Worm (Caenorhabditis elegans) whole organism, L1 larva: ENCODE data around the gene smk-1.

Source experiments
- C04F5.9 ChIP-seq: sonication (generic microtip); optimal IDR thresholded peaks from 2 replicates; lab custom pipeline; 2016; ENCODE audit warnings: missing genetic modification characterization, missing compliant biosample characterization
- C16A3.4 ChIP-seq: fragments of 150-350 bp; optimal IDR thresholded peaks from 2 replicates; lab custom pipeline; 2014; ENCODE audit warnings: missing biosample characterization, missing genetic modification characterization
- F16B12.6 ChIP-seq: fragments of 150-350 bp; optimal IDR thresholded peaks from 2 replicates; lab custom pipeline; 2014; ENCODE audit warnings: missing biosample characterization, missing genetic modification characterization
- Y116A8C.19 ChIP-seq: sonication (generic microtip); optimal IDR thresholded peaks from 2 replicates; lab custom pipeline; 2016; ENCODE audit warnings: missing compliant biosample characterization, missing genetic modification characterization, borderline replicate concordance
- blmp-1 ChIP-seq: fragments of 150-350 bp; optimal IDR thresholded peaks from 2 replicates; lab custom pipeline; 2014; ENCODE audit warnings: missing biosample characterization, missing genetic modification characterization
- dpl-1 ChIP-seq, 3 experiments: fragments of 150-350 bp in 2 of 3; sonication (generic microtip) in 1 of 3; optimal IDR thresholded peaks; 2 replicates each; lab custom pipeline; 2014 to 2017; ENCODE audit warnings: missing biosample characterization in 3 of 3, missing genetic modification characterization in 3 of 3, missing genetic modification reagents in 3 of 3
- dsc-1 ChIP-seq: sonication (generic microtip); optimal IDR thresholded peaks from 2 replicates; lab custom pipeline; 2016; ENCODE audit warnings: mild to moderate bottlenecking, missing genetic modification characterization, missing compliant biosample characterization
- efl-1 ChIP-seq, 4 experiments: fragments of 150-350 bp; optimal IDR thresholded peaks in 3 of 4; peaks in 1 of 4; 1 replicate in 1 of 4; 2 replicates in 3 of 4; lab custom pipeline; 2014; ENCODE audit warnings: missing biosample characterization in 2 of 4, missing genetic modification characterization in 2 of 4, missing genetic modification reagents in 2 of 4
- egl-13 ChIP-seq: sonication (generic microtip); optimal IDR thresholded peaks from 2 replicates; lab custom pipeline; 2016; ENCODE audit warnings: missing genotype, missing genetic modification reagents, missing genetic modification characterization, missing compliant biosample characterization
- elt-2 ChIP-seq: sonication (generic microtip); optimal IDR thresholded peaks from 2 replicates; lab custom pipeline; 2016; ENCODE audit warnings: missing genetic modification characterization, mild to moderate bottlenecking, inconsistent platforms, missing compliant biosample characterization, missing genetic modification reagents
- elt-3 ChIP-seq, 6 experiments: fragments of 150-350 bp in 1 of 6; sonication (generic microtip); optimal IDR thresholded peaks; 2 replicates each; lab custom pipeline; 2017 to 2018; ENCODE audit warnings: missing biosample characterization in 6 of 6, missing genetic modification characterization in 6 of 6, inconsistent platforms in 1 of 6
- fkh-8 ChIP-seq: sonication (generic microtip); optimal IDR thresholded peaks from 2 replicates; lab custom pipeline; 2016; ENCODE audit warnings: mild to moderate bottlenecking, missing genetic modification characterization, missing compliant biosample characterization
- grh-1 ChIP-seq: fragments of 200-800 bp; sonication (Bioruptor generic); IDR thresholded peaks from 2 replicates; pipeline ENCODE4 v1.3.6; 2022; ENCODE audit warnings: missing genetic modification reagents, missing genetic modification characterization, missing compliant biosample characterization
- jun-1 ChIP-seq: fragments of 150-350 bp; optimal IDR thresholded peaks from 2 replicates; lab custom pipeline; 2014; ENCODE audit warnings: missing biosample characterization, missing genetic modification reagents, missing genetic modification characterization
- lin-13 ChIP-seq: fragments of 150-350 bp; optimal IDR thresholded peaks from 2 replicates; lab custom pipeline; 2014; ENCODE audit warnings: missing biosample characterization, missing genetic modification reagents, missing genetic modification characterization
- lin-14 ChIP-seq: fragments of 200-800 bp; sonication (Bioruptor generic); optimal IDR thresholded peaks from 2 replicates; lab custom pipeline; 2018; ENCODE audit warnings: mild to moderate bottlenecking, missing genetic modification characterization, moderate library complexity, missing compliant biosample characterization
- lin-15B ChIP-seq: fragments of 150-350 bp; sonication (generic microtip); optimal IDR thresholded peaks from 3 replicates; lab custom pipeline; 2014; ENCODE audit warnings: missing biosample characterization, missing genetic modification characterization
- lin-35 ChIP-seq, 2 experiments: fragments of 150-350 bp; optimal IDR thresholded peaks; 2 replicates each; lab custom pipeline; 2014; ENCODE audit warnings: missing biosample characterization in 2 of 2, missing genetic modification characterization in 2 of 2, missing genetic modification reagents in 2 of 2
- lin-39 ChIP-seq: fragments of 150-350 bp; optimal IDR thresholded peaks from 2 replicates; lab custom pipeline; 2014; ENCODE audit warnings: missing biosample characterization, missing genetic modification reagents, missing genetic modification characterization
- lir-3 ChIP-seq: sonication (generic microtip); optimal IDR thresholded peaks from 2 replicates; lab custom pipeline; 2016; ENCODE audit warnings: mild to moderate bottlenecking, missing genetic modification characterization, moderate library complexity, missing compliant biosample characterization; ENCODE audit not compliant: poor library complexity
- lsy-2 ChIP-seq, 2 experiments: fragments of 150-350 bp; optimal IDR thresholded peaks; 2 replicates each; lab custom pipeline; 2014; ENCODE audit warnings: missing biosample characterization in 2 of 2, missing genetic modification characterization in 2 of 2
- mdl-1 ChIP-seq, 2 experiments: fragments of 150-350 bp; optimal IDR thresholded peaks; 2 replicates each; lab custom pipeline; 2014 to 2017; ENCODE audit warnings: missing biosample characterization in 2 of 2, missing genetic modification characterization in 2 of 2, inconsistent platforms in 1 of 2
- mep-1 ChIP-seq: fragments of 150-350 bp; optimal IDR thresholded peaks from 2 replicates; lab custom pipeline; 2014; ENCODE audit warnings: missing biosample characterization, missing genetic modification characterization
- nhr-20 ChIP-seq: sonication (generic microtip); optimal IDR thresholded peaks from 2 replicates; lab custom pipeline; 2016; ENCODE audit warnings: mild to moderate bottlenecking, missing genetic modification characterization, missing compliant biosample characterization
- nhr-71 ChIP-seq: sonication (generic microtip); optimal IDR thresholded peaks from 2 replicates; lab custom pipeline; 2016; ENCODE audit warnings: mild to moderate bottlenecking, missing genetic modification characterization, moderate library complexity, missing compliant biosample characterization
- nhr-85 ChIP-seq: sonication (generic microtip); peaks from one replicate; lab custom pipeline; 2016; ENCODE audit warnings: missing genetic modification characterization, inconsistent platforms, missing compliant biosample characterization
- pag-3 ChIP-seq: sonication (generic microtip); optimal IDR thresholded peaks from 2 replicates; lab custom pipeline; 2017; ENCODE audit warnings: missing genetic modification characterization, mild to moderate bottlenecking, missing compliant biosample characterization, antibody characterized with exemption, borderline replicate concordance; ENCODE audit not compliant: insufficient read depth
- pqm-1 ChIP-seq: sonication (generic microtip); optimal IDR thresholded peaks from 3 replicates; lab custom pipeline; 2017; ENCODE audit warnings: missing biosample characterization, missing genetic modification characterization
- rnt-1 ChIP-seq: sonication (generic microtip); optimal IDR thresholded peaks from 2 replicates; lab custom pipeline; 2016; ENCODE audit warnings: mild to moderate bottlenecking, missing genetic modification characterization, moderate library complexity, missing compliant biosample characterization
- skn-1 ChIP-seq: fragments of 150-350 bp; optimal IDR thresholded peaks from 2 replicates; lab custom pipeline; 2014; ENCODE audit warnings: missing biosample characterization, missing genetic modification characterization
- snu-23 ChIP-seq: sonication (generic microtip); optimal IDR thresholded peaks from 2 replicates; lab custom pipeline; 2016; ENCODE audit warnings: missing genetic modification characterization, missing compliant biosample characterization
- sup-37 ChIP-seq: fragments of 200-800 bp; sonication (Bioruptor generic); optimal IDR thresholded peaks from 2 replicates; lab custom pipeline; 2018; ENCODE audit warnings: mild to moderate bottlenecking, missing genetic modification characterization, missing compliant biosample characterization
- swsn-7 ChIP-seq: sonication (generic microtip); optimal IDR thresholded peaks from 2 replicates; lab custom pipeline; 2016; ENCODE audit warnings: missing genetic modification characterization, missing compliant biosample characterization
- tbx-2 ChIP-seq: sonication (generic microtip); optimal IDR thresholded peaks from 2 replicates; lab custom pipeline; 2016; ENCODE audit warnings: missing genetic modification characterization, missing compliant biosample characterization
- tlp-1 ChIP-seq: fragments of 150-350 bp; optimal IDR thresholded peaks from 2 replicates; lab custom pipeline; 2014; ENCODE audit warnings: missing biosample characterization, missing genetic modification characterization
- unc-130 ChIP-seq: fragments of 150-350 bp; optimal IDR thresholded peaks from 2 replicates; lab custom pipeline; 2017; ENCODE audit warnings: missing biosample characterization, missing genetic modification characterization, inconsistent platforms
- unc-86 ChIP-seq: sonication (generic microtip); optimal IDR thresholded peaks from 2 replicates; lab custom pipeline; 2016; ENCODE audit warnings: missing genetic modification characterization, missing compliant biosample characterization
- vab-15 ChIP-seq: sonication (generic microtip); optimal IDR thresholded peaks from 2 replicates; lab custom pipeline; 2017; ENCODE audit warnings: missing genotype, mild to moderate bottlenecking, missing genetic modification characterization, missing compliant biosample characterization
- xbp-1 ChIP-seq: sonication (generic microtip); optimal IDR thresholded peaks from 2 replicates; lab custom pipeline; 2016; ENCODE audit warnings: missing genetic modification characterization, missing compliant biosample characterization
- ztf-4 ChIP-seq: fragments of 150-350 bp; optimal IDR thresholded peaks from 2 replicates; lab custom pipeline; 2014; ENCODE audit warnings: missing biosample characterization, missing genetic modification characterization

smk-1 gene

ce11 chrV:8654460-8655419, 47.1 kb downstream of the smk-1 start:
- peak in 1 of 2 experiments; percentile 48 for TF ChIP-seq lin-35 (GFP tag; optimal IDR thresholded peaks at IDR 0.05; lab: Kevin White, UChicago)
- TF ChIP-seq elt-3 (tag; optimal IDR thresholded peaks at IDR 0.05; lab: Kevin White, UChicago) = no peak
- no peak for TF ChIP-seq lin-15B (tag; lab: Kevin White, UChicago)
- no peak for TF ChIP-seq unc-86 (tag; lab: Kevin White, UChicago)
- TF ChIP-seq elt-2 (tag; lab: Kevin White, UChicago) = peak; percentile 41
- no peak for TF ChIP-seq dpl-1 (GFP tag; optimal IDR thresholded peaks at IDR 0.05; lab: Kevin White, UChicago)
- TF ChIP-seq lin-14 (GFP tag; lab: Kevin White, UChicago) = peak; percentile 70
- peak; percentile 31 for TF ChIP-seq rnt-1 (tag; lab: Kevin White, UChicago)
- TF ChIP-seq lin-13 (GFP tag; lab: Kevin White, UChicago) = no peak
- no peak for TF ChIP-seq egl-13 (tag; lab: Kevin White, UChicago)
- no peak for TF ChIP-seq fkh-8
- TF ChIP-seq tlp-1 (tag; lab: Kevin White, UChicago) = no peak
- no peak for TF ChIP-seq pqm-1 (tag; lab: Kevin White, UChicago)
- no peak for TF ChIP-seq C04F5.9

DNA sequence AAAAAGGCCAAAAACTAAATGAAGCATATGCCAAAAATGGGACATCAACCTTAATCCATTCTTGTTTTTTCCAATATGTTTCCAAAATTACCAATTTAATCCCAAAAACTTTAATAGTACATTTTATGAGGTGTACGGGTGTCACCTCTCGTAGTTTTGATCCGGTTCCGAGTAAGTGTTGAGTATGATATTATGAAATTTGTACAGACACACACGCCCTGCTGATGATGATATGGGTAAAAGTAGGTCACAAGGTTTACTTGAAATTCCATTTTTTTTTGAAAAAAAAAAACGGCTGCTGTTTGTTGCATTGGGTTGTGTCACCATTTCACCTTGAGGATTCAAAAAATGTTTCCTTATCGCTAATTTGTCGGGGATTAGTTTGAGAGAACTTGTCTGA, 50.3 kb downstream of the smk-1 start:
- TF ChIP-seq skn-1 (peak; percentile 80), grh-1 (GFP tag; lab: Robert Waterston, UW) (no peak), efl-1 (optimal IDR thresholded peaks at IDR 0.05; lab: Kevin White, UChicago) (no peak), efl-1 (GFP tag; optimal IDR thresholded peaks at IDR 0.05 in 1 of 2; lab: Kevin White, UChicago) (peak in 1 of 2 experiments; percentile 79), nhr-85 (peak; percentile 51), lin-35 (GFP tag; optimal IDR thresholded peaks at IDR 0.05; lab: Kevin White, UChicago) (peak in 1 of 2 experiments; percentile 3)

ce11 chrV:8658577-8659362, 51.2 kb downstream of the smk-1 start:
- TF ChIP-seq lsy-2 (tag; optimal IDR thresholded peaks at IDR 0.05; lab: Kevin White, UChicago) (peak in 1 of 2 experiments; percentile 52), swsn-7 (no peak), grh-1 (GFP tag; lab: Robert Waterston, UW) (no peak), blmp-1 (tag; lab: Kevin White, UChicago) (peak; percentile 56), efl-1 (optimal IDR thresholded peaks at IDR 0.05; lab: Kevin White, UChicago) (no peak), efl-1 (GFP tag; optimal IDR thresholded peaks at IDR 0.05 in 1 of 2; lab: Kevin White, UChicago) (peak in 1 of 2 experiments; percentile 77), tbx-2 (tag; lab: Kevin White, UChicago) (peak; percentile 8), pag-3 (peak; percentile 91), egl-13 (tag; lab: Kevin White, UChicago) (no peak), nhr-71 (tag; lab: Kevin White, UChicago) (peak; percentile 60), C04F5.9 (no peak), mep-1 (tag; lab: Kevin White, UChicago) (no peak), nhr-20 (tag; lab: Kevin White, UChicago) (peak; percentile 36), rnt-1 (tag; lab: Kevin White, UChicago) (peak; percentile 56), mdl-1 (tag; optimal IDR thresholded peaks at IDR 0.05; lab: Kevin White, UChicago) (peak in 1 of 2 experiments; percentile 56), C16A3.4 (tag; lab: Kevin White, UChicago) (peak; percentile 2), unc-130 (tag; lab: Kevin White, UChicago) (peak; percentile 15), F16B12.6 (tag; lab: Kevin White, UChicago) (no peak), vab-15 (tag; lab: Kevin White, UChicago) (no peak), lin-39 (tag; lab: Kevin White, UChicago) (no peak), dpl-1 (GFP tag; optimal IDR thresholded peaks at IDR 0.05; lab: Kevin White, UChicago) (no peak), ztf-4 (peak; percentile 7), sup-37 (peak; percentile 13), Y116A8C.19 (tag; lab: Kevin White, UChicago) (no peak), jun-1 (tag; lab: Kevin White, UChicago) (no peak), dsc-1 (tag; lab: Kevin White, UChicago) (peak; percentile 8), snu-23 (GFP tag; lab: Kevin White, UChicago) (peak; percentile 43), xbp-1 (tag; lab: Kevin White, UChicago) (no peak), lir-3 (tag; lab: Kevin White, UChicago) (no peak), lin-14 (GFP tag; lab: Kevin White, UChicago) (peak; percentile 77)
